Worm (Caenorhabditis elegans) whole organism, young adult: ENCODE measurements around the gene K04C2.7.

Experiments used
- F22D6.2 ChIP-seq: sonication (generic microtip); optimal IDR thresholded peaks from 2 replicates; lab custom pipeline; 2016; ENCODE audit warnings: mild to moderate bottlenecking, missing genetic modification characterization, missing compliant biosample characterization
- K12H6.12 ChIP-seq: fragments of 200-800 bp; sonication (Bioruptor generic); optimal IDR thresholded peaks from 2 replicates; lab custom pipeline; 2018; ENCODE audit warnings: mild to moderate bottlenecking, missing genetic modification characterization, missing compliant biosample characterization
- T26A5.8 ChIP-seq: sonication (generic microtip); optimal IDR thresholded peaks from 2 replicates; lab custom pipeline; 2016; ENCODE audit warnings: missing genetic modification characterization, missing compliant biosample characterization
- aptf-3 ChIP-seq: fragments of 200-800 bp; sonication (Bioruptor generic); IDR thresholded peaks from 2 replicates; pipeline ENCODE4 v1.3.6; 2022; ENCODE audit warnings: missing genetic modification characterization, missing compliant biosample characterization
- ccch-3 ChIP-seq: fragments of 200-800 bp; sonication (Bioruptor generic); optimal IDR thresholded peaks from 2 replicates; lab custom pipeline; 2018; ENCODE audit warnings: mild to moderate bottlenecking, missing genetic modification characterization, missing compliant biosample characterization
- ceh-100 ChIP-seq: fragments of 200-800 bp; sonication (Bioruptor generic); IDR thresholded peaks from 2 replicates; pipeline ENCODE4 v1.3.6; 2022; ENCODE audit warnings: missing genetic modification reagents, missing genetic modification characterization, missing compliant biosample characterization
- chd-7 ChIP-seq: sonication (generic microtip); optimal IDR thresholded peaks from 2 replicates; lab custom pipeline; 2016; ENCODE audit warnings: mild to moderate bottlenecking, missing genetic modification characterization, moderate library complexity, missing compliant biosample characterization
- fkh-3 ChIP-seq: sonication (generic microtip); optimal IDR thresholded peaks from 2 replicates; lab custom pipeline; 2016; ENCODE audit warnings: mild to moderate bottlenecking, missing genetic modification characterization, missing compliant biosample characterization
- lsl-1 ChIP-seq: fragments of 200-800 bp; sonication (Bioruptor generic); optimal IDR thresholded peaks from 2 replicates; lab custom pipeline; 2018; ENCODE audit warnings: mild to moderate bottlenecking, missing genetic modification characterization, moderate library complexity, missing compliant biosample characterization
- mxl-1 ChIP-seq: sonication (generic microtip); optimal IDR thresholded peaks from 2 replicates; lab custom pipeline; 2016; ENCODE audit warnings: missing genetic modification characterization, missing compliant biosample characterization
- nhr-120 ChIP-seq: fragments of 200-800 bp; sonication (Bioruptor generic); IDR thresholded peaks from 2 replicates; pipeline ENCODE4 v1.3.6; 2022; ENCODE audit warnings: missing genetic modification characterization, missing compliant biosample characterization
- pha-4 ChIP-seq: fragments of 150-350 bp; sonication (generic microtip); optimal IDR thresholded peaks from 2 replicates; lab custom pipeline; 2014; ENCODE audit warnings: missing biosample characterization, missing genetic modification reagents, missing genetic modification characterization
- snpc-4 ChIP-seq, 5 experiments: fragments of 150-350 bp in 1 of 5; sonication (generic microtip) in 4 of 5; optimal IDR thresholded peaks; 2 replicates each; lab custom pipeline; 2014 to 2018; ENCODE audit warnings: missing genetic modification characterization in 5 of 5, missing biosample characterization in 3 of 5, antibody characterized with exemption in 2 of 5, mild to moderate bottlenecking in 2 of 5, missing compliant biosample characterization in 2 of 5, missing genotype in 2 of 5, moderate library complexity in 2 of 5, missing genetic modification reagents in 1 of 5
- ztf-26 ChIP-seq: sonication (generic microtip); optimal IDR thresholded peaks from 2 replicates; lab custom pipeline; 2017; ENCODE audit warnings: missing genetic modification characterization, missing compliant biosample characterization

DNA sequence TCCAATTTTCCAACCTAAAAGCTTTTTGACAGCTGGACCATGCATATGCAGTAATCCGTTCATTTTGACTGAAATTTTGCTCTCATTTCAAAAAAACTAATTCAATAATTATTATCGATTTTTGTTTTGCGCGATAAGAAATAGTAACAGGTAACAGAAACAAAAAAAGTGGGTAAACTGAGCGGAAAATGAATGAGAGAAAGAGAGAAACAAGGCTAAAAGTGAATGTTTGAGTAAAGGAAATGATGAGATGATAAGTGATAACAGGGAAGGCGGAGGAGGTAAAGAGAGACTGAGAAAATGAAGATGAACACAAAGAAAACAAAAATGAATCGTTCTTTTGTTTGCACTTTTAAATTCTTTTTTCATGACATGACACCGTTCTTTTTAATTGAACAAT lies 17.0 kb upstream of the K04C2.7 start, which contains the start of gene sma-3:
- TF ChIP-seq K12H6.12 (tag; lab: Kevin White, UChicago) (no peak), T26A5.8 (tag; lab: Kevin White, UChicago) (no peak), nhr-120 (GFP tag; lab: Robert Waterston, UW) (no peak), mxl-1 (no peak), pha-4 (no peak), lsl-1 (no peak), fkh-3 (tag; lab: Kevin White, UChicago) (no peak), snpc-4 (GFP tag; optimal IDR thresholded peaks at IDR 0.05; lab: Kevin White, UChicago) (no peak), snpc-4 (tag; optimal IDR thresholded peaks at IDR 0.05; lab: Kevin White, UChicago) (no peak), chd-7 (tag; lab: Kevin White, UChicago) (no peak), aptf-3 (GFP tag; lab: Robert Waterston, UW) (no peak), ztf-26 (tag; lab: Kevin White, UChicago) (no peak), ccch-3 (GFP tag; lab: Kevin White, UChicago) (no peak), F22D6.2 (tag; lab: Kevin White, UChicago) (no peak), ceh-100 (no peak)
